Fruit fly (Drosophila melanogaster): ENCODE data around the gene CG8539.

- TF ChIP-seq psq (optimal IDR thresholded peaks at IDR 0.05), result no peak
- TF ChIP-seq h (optimal IDR thresholded peaks at IDR 0.05), result no peak
Measured at dm6 chr3L:7527661-7528379, 29.2 kb upstream of the CG8539 start.
